Worm (Caenorhabditis elegans) whole organism, L3 larva: ENCODE measurements around the gene F11A5.5.

ENCODE experiments used
- R02D3.7 ChIP-seq: fragments of 150-350 bp; optimal IDR thresholded peaks from 2 replicates; lab custom pipeline; 2014; ENCODE audit warnings: missing biosample characterization, missing genetic modification characterization
- aly-2 ChIP-seq: fragments of 150-350 bp; optimal IDR thresholded peaks from 2 replicates; lab custom pipeline; 2014; ENCODE audit warnings: missing biosample characterization, missing genetic modification characterization
- ama-1 ChIP-seq: fragments of 150-350 bp; optimal IDR thresholded peaks from 2 replicates; lab custom pipeline; 2018
- daf-12 ChIP-seq: fragments of 150-350 bp; optimal IDR thresholded peaks from 2 replicates; lab custom pipeline; 2014; ENCODE audit warnings: missing biosample characterization, missing genetic modification reagents, missing genetic modification characterization
- elt-1 ChIP-seq: fragments of 150-350 bp; optimal IDR thresholded peaks from 2 replicates; lab custom pipeline; 2014; ENCODE audit warnings: missing biosample characterization, missing genetic modification characterization
- elt-2 ChIP-seq: sonication (generic microtip); optimal IDR thresholded peaks from 2 replicates; lab custom pipeline; 2016; ENCODE audit warnings: missing genetic modification reagents, mild to moderate bottlenecking, missing genetic modification characterization, missing compliant biosample characterization
- jun-1 ChIP-seq: fragments of 150-350 bp; optimal IDR thresholded peaks from 2 replicates; lab custom pipeline; 2014; ENCODE audit warnings: missing biosample characterization, missing genetic modification reagents, missing genetic modification characterization
- nhr-12 ChIP-seq: fragments of 150-350 bp; optimal IDR thresholded peaks from 2 replicates; lab custom pipeline; 2014; ENCODE audit warnings: missing biosample characterization, missing genetic modification characterization
- nhr-237 ChIP-seq: fragments of 150-350 bp; optimal IDR thresholded peaks from 2 replicates; lab custom pipeline; 2014; ENCODE audit warnings: missing biosample characterization, missing genetic modification characterization
- pqm-1 ChIP-seq: fragments of 150-350 bp; optimal IDR thresholded peaks from 2 replicates; lab custom pipeline; 2017; ENCODE audit warnings: missing biosample characterization, missing genetic modification characterization, inconsistent platforms
- snpc-4 ChIP-seq: fragments of 150-350 bp; optimal IDR thresholded peaks from 2 replicates; lab custom pipeline; 2014; ENCODE audit warnings: missing biosample characterization, missing genetic modification characterization
- zag-1 ChIP-seq: fragments of 150-350 bp; optimal IDR thresholded peaks from 2 replicates; lab custom pipeline; 2014; ENCODE audit warnings: missing biosample characterization, missing genetic modification characterization
- ztf-11 ChIP-seq: fragments of 150-350 bp; optimal IDR thresholded peaks from 2 replicates; lab custom pipeline; 2014; ENCODE audit warnings: missing biosample characterization, missing genetic modification characterization
- ztf-4 ChIP-seq: fragments of 150-350 bp; optimal IDR thresholded peaks from 2 replicates; lab custom pipeline; 2014; ENCODE audit warnings: missing biosample characterization, missing genetic modification characterization

- TF ChIP-seq elt-2 (tag; lab: Kevin White, UChicago) = no peak
- no peak for TF ChIP-seq zag-1 (tag; lab: Kevin White, UChicago)
- TF ChIP-seq nhr-12 (tag; lab: Kevin White, UChicago) = no peak
- no peak for TF ChIP-seq elt-1 (tag; lab: Kevin White, UChicago)
- no peak for TF ChIP-seq snpc-4 (tag; lab: Kevin White, UChicago)
- TF ChIP-seq aly-2 = no peak
- TF ChIP-seq daf-12 = no peak
- no peak for TF ChIP-seq ztf-4 (tag; lab: Kevin White, UChicago)
- no peak for TF ChIP-seq jun-1 (tag; lab: Kevin White, UChicago)
- no peak for TF ChIP-seq nhr-237 (tag; lab: Kevin White, UChicago)
- no peak for TF ChIP-seq pqm-1
- TF ChIP-seq ama-1 (lab: Kevin White, UChicago) = no peak
- no peak for TF ChIP-seq R02D3.7
- TF ChIP-seq ztf-11 (tag; lab: Kevin White, UChicago) = no peak
Observed at ce11 chrV:16214505-16214904, 16.4 kb downstream of the F11A5.5 start, which contains the start of gene F11A5.9.
